Fruit fly (Drosophila melanogaster): ENCODE results near the gene e.

e gene

dm6 chr3R:21199085-21199899 lies 37.7 kb downstream of the e start:
- TF ChIP-seq Dif (GFP tag; optimal IDR thresholded peaks at IDR 0.05; ENCODE audit: partially characterized antibody) (peak; percentile 50), psq (GFP tag; optimal IDR thresholded peaks at IDR 0.05) (peak; percentile 77), pan (optimal IDR thresholded peaks at IDR 0.05) (no peak), jim (GFP tag; optimal IDR thresholded peaks at IDR 0.05) (no peak), dl (GFP tag; optimal IDR thresholded peaks at IDR 0.05; ENCODE audit: insufficient read depth in 1 of 2, partially characterized antibody in 2 of 2) (peak; percentile 30 to 33), Myc (optimal IDR thresholded peaks at IDR 0.05) (no peak), usp (GFP tag; optimal IDR thresholded peaks at IDR 0.05) (no peak), N (GFP tag; optimal IDR thresholded peaks at IDR 0.05) (no peak), Vsx2 (GFP tag; optimal IDR thresholded peaks at IDR 0.05; ENCODE audit: partially characterized antibody) (peak; percentile 35), Rel (GFP tag; optimal IDR thresholded peaks at IDR 0.05) (no peak), Rel (tag; optimal IDR thresholded peaks at IDR 0.05) (peak; percentile 82), h (GFP tag; optimal IDR thresholded peaks at IDR 0.05) (peak; percentile 4), CG9705 (GFP tag; optimal IDR thresholded peaks at IDR 0.05) (no peak), brk (GFP tag; optimal IDR thresholded peaks at IDR 0.05) (no peak), rgr (GFP tag; optimal IDR thresholded peaks at IDR 0.05) (no peak), Dfd (GFP tag; optimal IDR thresholded peaks at IDR 0.05) (no peak), lola (GFP tag; optimal IDR thresholded peaks at IDR 0.05) (no peak), fru (GFP tag; optimal IDR thresholded peaks at IDR 0.05) (no peak), woc (GFP tag; optimal IDR thresholded peaks at IDR 0.05) (no peak), dmrt93B (GFP tag; optimal IDR thresholded peaks at IDR 0.05) (no peak)

- TF ChIP-seq CG32264 (GFP tag; optimal IDR thresholded peaks at IDR 0.05) (no peak), Mio (GFP tag; optimal IDR thresholded peaks at IDR 0.05) (no peak), foxo (GFP tag; optimal IDR thresholded peaks at IDR 0.05) (no peak), Jra (GFP tag; optimal IDR thresholded peaks at IDR 0.05) (no peak), tai (GFP tag; optimal IDR thresholded peaks at IDR 0.05) (no peak), HLH106 (tag; optimal IDR thresholded peaks at IDR 0.05) (no peak), Sp1 (GFP tag; optimal IDR thresholded peaks at IDR 0.05) (no peak), dmrt93B (GFP tag; optimal IDR thresholded peaks at IDR 0.05) (no peak), dl (GFP tag; optimal IDR thresholded peaks at IDR 0.05; ENCODE audit: insufficient read depth in 1 of 2, partially characterized antibody in 2 of 2) (no peak), sv (GFP tag; optimal IDR thresholded peaks at IDR 0.05) (no peak), brk (GFP tag; optimal IDR thresholded peaks at IDR 0.05) (no peak), CrebA (GFP tag; optimal IDR thresholded peaks at IDR 0.05; ENCODE audit: borderline replicate concordance) (peak; percentile 2), fru (GFP tag; optimal IDR thresholded peaks at IDR 0.05) (no peak), h (GFP tag; optimal IDR thresholded peaks at IDR 0.05) (peak; percentile 2), usp (GFP tag; optimal IDR thresholded peaks at IDR 0.05) (no peak)
Measured at dm6 chr3R:21198073-21198472, 38.9 kb downstream of the e start.

- no peak for TF ChIP-seq dsf (GFP tag; optimal IDR thresholded peaks at IDR 0.05; ENCODE audit: borderline replicate concordance)
- TF ChIP-seq h (GFP tag; optimal IDR thresholded peaks at IDR 0.05) = no peak
- TF ChIP-seq CG9705 (GFP tag; optimal IDR thresholded peaks at IDR 0.05) = no peak
Measured at dm6 chr3R:21197566-21197965, 39.4 kb downstream of the e start.

dm6 chr3R:21195210-21195967 lies 41.6 kb downstream of the e start:
- peak; percentile 18 for TF ChIP-seq ey (GFP tag; optimal IDR thresholded peaks at IDR 0.05)
- TF ChIP-seq sv (GFP tag; optimal IDR thresholded peaks at IDR 0.05) = no peak
- peak; percentile 18 for TF ChIP-seq h (GFP tag; optimal IDR thresholded peaks at IDR 0.05)
- peak in 1 of 2 experiments; percentile 32 for TF ChIP-seq foxo (GFP tag; optimal IDR thresholded peaks at IDR 0.05)
- no peak for TF ChIP-seq sage (GFP tag; optimal IDR thresholded peaks at IDR 0.05)
- no peak for TF ChIP-seq woc (GFP tag; optimal IDR thresholded peaks at IDR 0.05)
- TF ChIP-seq Dfd (GFP tag; optimal IDR thresholded peaks at IDR 0.05) = no peak
- no peak for TF ChIP-seq dl (GFP tag; optimal IDR thresholded peaks at IDR 0.05; ENCODE audit: insufficient read depth in 1 of 2, partially characterized antibody in 2 of 2)
- TF ChIP-seq CG9705 (GFP tag; optimal IDR thresholded peaks at IDR 0.05) = no peak
- peak; percentile 10 for TF ChIP-seq br (GFP tag; optimal IDR thresholded peaks at IDR 0.05)
- no peak for TF ChIP-seq CG32264 (GFP tag; optimal IDR thresholded peaks at IDR 0.05)
- no peak for TF ChIP-seq Myc (optimal IDR thresholded peaks at IDR 0.05)
- no peak for TF ChIP-seq Sp1 (GFP tag; optimal IDR thresholded peaks at IDR 0.05)
- TF ChIP-seq tai (GFP tag; optimal IDR thresholded peaks at IDR 0.05) = no peak
- TF ChIP-seq GATAd (GFP tag; optimal IDR thresholded peaks at IDR 0.05) = no peak
- no peak for TF ChIP-seq jim (GFP tag; optimal IDR thresholded peaks at IDR 0.05)
- TF ChIP-seq Rel (GFP tag; optimal IDR thresholded peaks at IDR 0.05) = no peak
- TF ChIP-seq Rel (tag; optimal IDR thresholded peaks at IDR 0.05) = no peak
- peak; percentile 3 for TF ChIP-seq rgr (GFP tag; optimal IDR thresholded peaks at IDR 0.05)
- TF ChIP-seq lola (GFP tag; optimal IDR thresholded peaks at IDR 0.05) = no peak

All from whole organism, wandering third instar larva.